Fruit fly (Drosophila melanogaster): ENCODE measurements around the gene CG9368.

Gene CG9368

DNA sequence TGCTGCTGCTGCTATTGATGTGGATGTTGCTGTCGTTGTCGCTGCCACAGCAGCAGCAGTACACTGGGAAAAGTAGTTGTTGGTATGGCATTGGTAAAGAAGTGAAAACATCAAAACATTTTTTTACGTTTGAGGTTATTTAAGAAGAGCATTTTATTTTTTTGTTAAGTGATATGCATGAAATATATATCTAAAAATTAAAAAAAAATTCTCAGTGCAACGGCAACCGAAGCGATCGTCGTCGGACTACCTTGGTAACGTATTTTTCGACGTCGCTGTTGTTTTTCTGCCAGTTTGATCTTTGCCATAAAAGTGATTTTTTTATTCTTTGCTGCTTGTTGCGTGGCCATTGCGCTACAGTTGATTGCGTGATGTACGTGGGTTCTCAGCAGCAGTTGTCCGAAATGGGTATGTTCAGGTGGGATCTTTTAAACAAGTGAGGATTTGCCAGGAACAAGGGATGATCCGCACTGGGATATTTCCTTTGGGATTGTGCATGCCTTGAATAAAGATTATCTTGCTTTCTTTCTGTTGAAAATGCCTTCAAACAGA lies 40.7 kb upstream of the CG9368 start (continued):
- TF ChIP-seq mirr (GFP tag; optimal IDR thresholded peaks at IDR 0.05) (peak; percentile 85), Nf-YC (tag; optimal IDR thresholded peaks at IDR 0.05) (peak; percentile 83), tgo (GFP tag; IDR thresholded peaks at IDR 0.05) (peak; percentile 93), CG7928 (GFP tag; optimal IDR thresholded peaks at IDR 0.05) (peak; percentile 67), CG42726 (GFP tag; IDR thresholded peaks at IDR 0.05; ENCODE audit: partially characterized antibody) (no peak), CG3163 (GFP tag; optimal IDR thresholded peaks at IDR 0.05) (peak; percentile 68), ara (GFP tag; IDR thresholded peaks at IDR 0.05) (peak; percentile 97), Ada2b (GFP tag; IDR thresholded peaks at IDR 0.05) (peak; percentile 95), rib (GFP tag; IDR thresholded peaks at IDR 0.05) (peak; percentile 93), CG1603 (tag; optimal IDR thresholded peaks at IDR 0.05) (peak; percentile 86), run (tag; optimal IDR thresholded peaks at IDR 0.05) (peak; percentile 88), BtbVII (GFP tag; optimal IDR thresholded peaks at IDR 0.05) (peak; percentile 90), peb (GFP tag; IDR thresholded peaks at IDR 0.05) (peak; percentile 86), CG30403 (GFP tag; optimal IDR thresholded peaks at IDR 0.05) (peak; percentile 97), CG8944 (GFP tag; optimal IDR thresholded peaks at IDR 0.05) (peak; percentile 89), CG32532 (GFP tag; IDR thresholded peaks at IDR 0.05) (peak; percentile 96), zfh2 (GFP tag; optimal IDR thresholded peaks at IDR 0.05) (peak; percentile 90), CG17912 (GFP tag; optimal IDR thresholded peaks at IDR 0.05) (peak; percentile 81), dm (GFP tag; optimal IDR thresholded peaks at IDR 0.05) (peak; percentile 85), br (optimal IDR thresholded peaks at IDR 0.05) (no peak), CG10654 (GFP tag; optimal IDR thresholded peaks at IDR 0.05) (peak; percentile 94), Fer3 (tag; optimal IDR thresholded peaks at IDR 0.05) (peak; percentile 94), Chrac-16 (GFP tag; optimal IDR thresholded peaks at IDR 0.05) (peak; percentile 96), vfl (GFP tag; optimal IDR thresholded peaks at IDR 0.05) (peak; percentile 91), CG12942 (GFP tag; optimal IDR thresholded peaks at IDR 0.05) (peak; percentile 91), CG13287 (GFP tag; IDR thresholded peaks at IDR 0.05; ENCODE audit: partially characterized antibody) (no peak), CG30020 (tag; optimal IDR thresholded peaks at IDR 0.05) (peak; percentile 81), CG1602 (GFP tag; optimal IDR thresholded peaks at IDR 0.05) (peak; percentile 95), Spps (tag; optimal IDR thresholded peaks at IDR 0.05) (peak; percentile 95), trh (GFP tag; optimal IDR thresholded peaks at IDR 0.05) (peak; percentile 94), CG18619 (GFP tag; optimal IDR thresholded peaks at IDR 0.05) (peak; percentile 92), bab2 (GFP tag; optimal IDR thresholded peaks at IDR 0.05) (peak; percentile 91), gfzf (GFP tag; optimal IDR thresholded peaks at IDR 0.05) (peak; percentile 15), HLHmδ (GFP tag; optimal IDR thresholded peaks at IDR 0.05) (no peak), Dek (tag; optimal IDR thresholded peaks at IDR 0.05) (peak; percentile 93), Bdp1 (GFP tag; optimal IDR thresholded peaks at IDR 0.05) (peak; percentile 86), Awh (GFP tag; IDR thresholded peaks at IDR 0.05) (peak; percentile 94), CkIIα-i1 (GFP tag; IDR thresholded peaks at IDR 0.05) (0 out of 2 replicates have a peak, but pooled peaks have one; percentile 17), CG31224 (GFP tag; IDR thresholded peaks at IDR 0.05) (peak; percentile 86), CG11560 (tag; IDR thresholded peaks at IDR 0.05) (no peak; the same call in none of the 3 replicates), ci (GFP tag; IDR thresholded peaks at IDR 0.05) (peak; percentile 97), Eip74EF (GFP tag; optimal IDR thresholded peaks at IDR 0.05) (peak in 1 of 2 experiments; percentile 92), disco-r (GFP tag; optimal IDR thresholded peaks at IDR 0.05) (peak; percentile 83), CG10462 (GFP tag; optimal IDR thresholded peaks at IDR 0.05) (peak; percentile 92), dpn (GFP tag; optimal IDR thresholded peaks at IDR 0.05) (peak; percentile 93 to 96), tio (GFP tag; optimal IDR thresholded peaks at IDR 0.05) (peak; percentile 92), Blimp-1 (GFP tag; optimal IDR thresholded peaks at IDR 0.05) (peak; percentile 93), ranshi (GFP tag; IDR thresholded peaks at IDR 0.05) (peak; percentile 95), CG1233 (GFP tag; optimal IDR thresholded peaks at IDR 0.05) (peak; percentile 96), Lim3 (GFP tag; IDR thresholded peaks at IDR 0.05) (peak; percentile 83; the same call in 1 of the 2 replicates), abd-A (tag; optimal IDR thresholded peaks at IDR 0.05) (peak; percentile 28)
